Worm (Caenorhabditis elegans) whole organism, early embryonic: ENCODE results near the gene mmaa-1.

ENCODE experiments used
- B0310.2 ChIP-seq: sonication (generic microtip); optimal IDR thresholded peaks from 2 replicates; lab custom pipeline; 2016; ENCODE audit warnings: mild to moderate bottlenecking, missing genetic modification characterization, missing compliant biosample characterization
- F13C5.2 ChIP-seq: sonication (generic microtip); optimal IDR thresholded peaks from 2 replicates; lab custom pipeline; 2017; ENCODE audit warnings: mild to moderate bottlenecking, missing genetic modification characterization, inconsistent platforms, missing compliant biosample characterization
- ama-1 ChIP-seq: fragments of 150-350 bp; optimal IDR thresholded peaks from 2 replicates; lab custom pipeline; 2014
- ceh-13 ChIP-seq: fragments of 200-800 bp; sonication (Bioruptor generic); optimal IDR thresholded peaks from 2 replicates; lab custom pipeline; 2018; ENCODE audit warnings: mild to moderate bottlenecking, missing genetic modification characterization, missing compliant biosample characterization
- ets-7 ChIP-seq: sonication (generic microtip); optimal IDR thresholded peaks from 2 replicates; lab custom pipeline; 2016; ENCODE audit warnings: missing genotype, missing genetic modification characterization, missing compliant biosample characterization
- flt-1 ChIP-seq: fragments of 200-800 bp; sonication (Bioruptor generic); IDR thresholded peaks from 2 replicates; pipeline ENCODE4 v1.3.6; 2022; ENCODE audit warnings: missing genetic modification characterization, missing compliant biosample characterization
- hmbx-1 ChIP-seq: sonication (generic microtip); optimal IDR thresholded peaks from 2 replicates; lab custom pipeline; 2016; ENCODE audit warnings: mild to moderate bottlenecking, missing genetic modification characterization, missing compliant biosample characterization
- hmg-4 ChIP-seq: fragments of 200-800 bp; sonication (Bioruptor generic); optimal IDR thresholded peaks from 2 replicates; lab custom pipeline; 2018; ENCODE audit warnings: mild to moderate bottlenecking, missing genetic modification characterization, missing compliant biosample characterization
- pes-1 ChIP-seq: fragments of 200-800 bp; sonication (Bioruptor generic); IDR thresholded peaks from 2 replicates; pipeline ENCODE4 v1.3.6; 2022; ENCODE audit warnings: missing genetic modification reagents, missing genetic modification characterization, missing compliant biosample characterization
- scrt-1 ChIP-seq: fragments of 200-800 bp; sonication (Bioruptor generic); IDR thresholded peaks from 2 replicates; pipeline ENCODE4 v1.3.6; 2022; ENCODE audit warnings: missing genetic modification characterization, missing compliant biosample characterization
- tbx-11 ChIP-seq: fragments of 200-800 bp; sonication (Bioruptor generic); IDR thresholded peaks from 2 replicates; pipeline ENCODE4 v1.3.6; 2022; ENCODE audit warnings: missing genetic modification characterization, missing compliant biosample characterization
- tbx-37 ChIP-seq: fragments of 200-800 bp; sonication (Bioruptor generic); conservative IDR thresholded peaks from 2 replicates; pipeline ENCODE4 v1.3.6; 2022; ENCODE audit warnings: missing genetic modification reagents, missing genetic modification characterization, missing compliant biosample characterization

DNA sequence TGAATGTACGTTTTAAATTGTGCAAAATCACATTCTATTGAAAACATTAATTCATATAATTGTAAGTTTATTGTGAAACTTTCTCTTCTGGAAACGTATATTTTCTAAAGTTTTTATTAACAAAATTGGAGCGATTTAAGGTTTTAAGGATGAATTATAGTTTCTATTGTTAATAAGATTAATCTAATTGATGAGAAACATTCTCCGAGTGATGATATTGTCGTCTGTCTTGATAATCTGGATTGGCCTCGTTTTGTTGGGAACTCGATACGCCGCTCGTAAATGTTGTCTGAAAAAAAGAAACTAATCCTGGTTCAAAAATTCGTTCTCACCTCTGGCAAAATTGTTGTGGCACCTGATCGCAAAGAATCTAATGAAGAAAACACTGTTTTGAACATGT, 5.3 kb upstream of the mmaa-1 start:
- TF ChIP-seq ama-1 (lab: Kevin White, UChicago) (no peak), tbx-37 (GFP tag; lab: Robert Waterston, UW) (no peak), ceh-13 (GFP tag; lab: Kevin White, UChicago) (no peak), hmbx-1 (no peak), flt-1 (GFP tag; lab: Robert Waterston, UW) (no peak), F13C5.2 (tag; lab: Kevin White, UChicago) (no peak), scrt-1 (GFP tag; lab: Robert Waterston, UW) (no peak), pes-1 (GFP tag; lab: Robert Waterston, UW) (no peak), B0310.2 (no peak), hmg-4 (GFP tag; lab: Kevin White, UChicago) (no peak), tbx-11 (no peak), ets-7 (tag; lab: Kevin White, UChicago) (no peak)
